Fruit fly (Drosophila melanogaster) whole organism, wandering third instar larva: ENCODE results near the gene VhaM9.7-d.

Experiments
- Abd-B ChIP-seq: fragments of >200 bp; optimal IDR thresholded peaks from 2 replicates; lab custom pipeline; 2017; ENCODE audit warnings: missing biosample characterization, missing genetic modification characterization
- CG32264 ChIP-seq: fragments of 200-800 bp; sonication (Bioruptor generic); optimal IDR thresholded peaks from 2 replicates; lab custom pipeline; 2016; ENCODE audit warnings: missing biosample characterization, missing genetic modification characterization
- CG9705 ChIP-seq: fragments of 200-800 bp; sonication (Bioruptor generic); optimal IDR thresholded peaks from 2 replicates; lab custom pipeline; 2018; ENCODE audit warnings: missing biosample characterization, mild to moderate bottlenecking, missing genetic modification characterization
- Dfd ChIP-seq: fragments of >200 bp; optimal IDR thresholded peaks from 2 replicates; lab custom pipeline; 2017; ENCODE audit warnings: missing biosample characterization, missing genetic modification characterization
- Dif ChIP-seq: fragments of 200-275, 200-300 bp; sonication (Bioruptor generic); optimal IDR thresholded peaks from 2 replicates; lab custom pipeline; 2018; ENCODE audit warnings: missing biosample characterization, missing genetic modification characterization; ENCODE audit not compliant: partially characterized antibody
- GATAd ChIP-seq: sonication (Bioruptor generic); optimal IDR thresholded peaks from 2 replicates; lab custom pipeline; 2016; ENCODE audit warnings: missing biosample characterization, missing genetic modification characterization
- HLH106 ChIP-seq: fragments of 200-800 bp; optimal IDR thresholded peaks from 3 replicates; lab custom pipeline; 2019; ENCODE audit warnings: missing biosample characterization, mild to moderate bottlenecking, missing genetic modification characterization, moderate library complexity
- Hnf4 ChIP-seq: fragments of 200-800 bp; sonication (Bioruptor generic); optimal IDR thresholded peaks from 2 replicates; lab custom pipeline; 2016; ENCODE audit warnings: missing biosample characterization, mild to moderate bottlenecking, missing genetic modification characterization
- Hr78 ChIP-seq: fragments of >200 bp; optimal IDR thresholded peaks from 2 replicates; lab custom pipeline; 2017; ENCODE audit warnings: missing biosample characterization, missing genetic modification characterization
- Hr83 ChIP-seq: fragments of 200-300 bp; sonication (Bioruptor generic); optimal IDR thresholded peaks from 2 replicates; lab custom pipeline; 2016; ENCODE audit warnings: missing biosample characterization, mild to moderate bottlenecking, missing genetic modification characterization, moderate library complexity; ENCODE audit not compliant: poor library complexity, severe bottlenecking
- Jra ChIP-seq: sonication (Bioruptor generic); optimal IDR thresholded peaks from 2 replicates; lab custom pipeline; 2016; ENCODE audit warnings: missing biosample characterization, missing genetic modification characterization
- Mio ChIP-seq: sonication (Bioruptor generic); optimal IDR thresholded peaks from 2 replicates; lab custom pipeline; 2016; ENCODE audit warnings: missing biosample characterization, missing genetic modification characterization
- Myc ChIP-seq: fragments of >200 bp; optimal IDR thresholded peaks from 2 replicates; lab custom pipeline; 2017
- N ChIP-seq: fragments of >200 bp; optimal IDR thresholded peaks from 2 replicates; lab custom pipeline; 2018; ENCODE audit warnings: missing biosample characterization, missing external identifiers, missing genetic modification characterization
- OdsH ChIP-seq: fragments of 200-800 bp; sonication (Bioruptor generic); optimal IDR thresholded peaks from 2 replicates; lab custom pipeline; 2016; ENCODE audit warnings: missing biosample characterization, mild to moderate bottlenecking, missing genetic modification characterization
- Rel ChIP-seq, 2 experiments: fragments of 200-800 bp; sonication (Bioruptor generic) in 1 of 2; optimal IDR thresholded peaks; 2 replicates in 1 of 2; 3 replicates in 1 of 2; lab custom pipeline; 2016 to 2019; ENCODE audit warnings: mild to moderate bottlenecking in 2 of 2, missing biosample characterization in 2 of 2, missing genetic modification characterization in 2 of 2, moderate library complexity in 1 of 2
- Sp1 ChIP-seq: fragments of 200-800 bp; sonication (Bioruptor generic); optimal IDR thresholded peaks from 3 replicates; lab custom pipeline; 2019; ENCODE audit warnings: missing biosample characterization, mild to moderate bottlenecking, missing genetic modification characterization, moderate library complexity
- Vsx2 ChIP-seq: fragments of 200-300, 225-300 bp; sonication (Bioruptor generic); optimal IDR thresholded peaks from 2 replicates; lab custom pipeline; 2018; ENCODE audit warnings: missing biosample characterization, missing genetic modification characterization; ENCODE audit not compliant: partially characterized antibody
- br ChIP-seq: fragments of 200-800 bp; sonication (Bioruptor generic); optimal IDR thresholded peaks from 2 replicates; lab custom pipeline; 2016; ENCODE audit warnings: missing biosample characterization, missing genetic modification characterization
- brk ChIP-seq: fragments of 200-800 bp; sonication (Bioruptor generic); optimal IDR thresholded peaks from 2 replicates; lab custom pipeline; 2016; ENCODE audit warnings: missing biosample characterization, mild to moderate bottlenecking, missing genetic modification characterization
- dl ChIP-seq, 2 experiments: fragments of 175-275, 200-275 bp in 1 of 2; fragments of 200-275 bp in 1 of 2; sonication (Bioruptor generic); optimal IDR thresholded peaks; lab custom pipeline; 2018; ENCODE audit warnings: mild to moderate bottlenecking in 2 of 2, missing biosample characterization in 2 of 2, missing genetic modification characterization in 2 of 2, moderate library complexity in 2 of 2; ENCODE audit not compliant: partially characterized antibody in 2 of 2, insufficient read depth in 1 of 2
- dmrt93B ChIP-seq: fragments of 200-800 bp; sonication (Bioruptor generic); optimal IDR thresholded peaks from 2 replicates; lab custom pipeline; 2018; ENCODE audit warnings: missing biosample characterization, mild to moderate bottlenecking, missing genetic modification characterization
- dsf ChIP-seq: sonication (Bioruptor generic); optimal IDR thresholded peaks from 2 replicates; lab custom pipeline; 2016; ENCODE audit warnings: missing biosample characterization, missing genetic modification characterization, borderline replicate concordance
- foxo ChIP-seq, 2 experiments: fragments of 200-800 bp; sonication (Bioruptor generic); optimal IDR thresholded peaks; 2 replicates in 1 of 2; 3 replicates in 1 of 2; lab custom pipeline; 2016 to 2017; ENCODE audit warnings: missing biosample characterization in 2 of 2, missing genetic modification characterization in 2 of 2
- fru ChIP-seq: fragments of 200-800 bp; sonication (Bioruptor generic); optimal IDR thresholded peaks from 3 replicates; lab custom pipeline; 2016; ENCODE audit warnings: missing biosample characterization, mild to moderate bottlenecking, missing genetic modification characterization
- h ChIP-seq: fragments of 200-800 bp; sonication (Bioruptor generic); optimal IDR thresholded peaks from 3 replicates; lab custom pipeline; 2016; ENCODE audit warnings: missing biosample characterization, mild to moderate bottlenecking, missing genetic modification characterization
- jim ChIP-seq: fragments of 175-275, 200-325 bp; sonication (Bioruptor generic); optimal IDR thresholded peaks from 2 replicates; lab custom pipeline; 2016; ENCODE audit warnings: missing biosample characterization, mild to moderate bottlenecking, missing genetic modification characterization
- lola ChIP-seq: fragments of >200 bp; optimal IDR thresholded peaks from 2 replicates; lab custom pipeline; 2017; ENCODE audit warnings: missing biosample characterization, missing genetic modification characterization
- pan ChIP-seq: fragments of >200 bp; optimal IDR thresholded peaks from 2 replicates; lab custom pipeline; 2017
- psq ChIP-seq: fragments of 200-800 bp; sonication (Bioruptor generic); optimal IDR thresholded peaks from 3 replicates; lab custom pipeline; 2017; ENCODE audit warnings: missing biosample characterization, mild to moderate bottlenecking, missing genetic modification characterization, moderate library complexity
- rgr ChIP-seq: fragments of 200-800 bp; sonication (Bioruptor generic); optimal IDR thresholded peaks from 3 replicates; lab custom pipeline; 2016; ENCODE audit warnings: missing biosample characterization, mild to moderate bottlenecking, missing genetic modification characterization
- sage ChIP-seq: fragments of 200-800 bp; sonication (Bioruptor generic); optimal IDR thresholded peaks from 2 replicates; lab custom pipeline; 2016; ENCODE audit warnings: missing biosample characterization, mild to moderate bottlenecking, missing genetic modification characterization
- sv ChIP-seq: fragments of 200-800 bp; sonication (Bioruptor generic); optimal IDR thresholded peaks from 3 replicates; lab custom pipeline; 2016; ENCODE audit warnings: missing biosample characterization, missing genetic modification characterization
- usp ChIP-seq: fragments of >200 bp; optimal IDR thresholded peaks from 2 replicates; lab custom pipeline; 2017; ENCODE audit warnings: missing biosample characterization, missing genetic modification characterization
- woc ChIP-seq: sonication (Bioruptor generic); optimal IDR thresholded peaks from 2 replicates; lab custom pipeline; 2016; ENCODE audit warnings: missing biosample characterization, mild to moderate bottlenecking, missing genetic modification characterization

VhaM9.7-d gene

DNA sequence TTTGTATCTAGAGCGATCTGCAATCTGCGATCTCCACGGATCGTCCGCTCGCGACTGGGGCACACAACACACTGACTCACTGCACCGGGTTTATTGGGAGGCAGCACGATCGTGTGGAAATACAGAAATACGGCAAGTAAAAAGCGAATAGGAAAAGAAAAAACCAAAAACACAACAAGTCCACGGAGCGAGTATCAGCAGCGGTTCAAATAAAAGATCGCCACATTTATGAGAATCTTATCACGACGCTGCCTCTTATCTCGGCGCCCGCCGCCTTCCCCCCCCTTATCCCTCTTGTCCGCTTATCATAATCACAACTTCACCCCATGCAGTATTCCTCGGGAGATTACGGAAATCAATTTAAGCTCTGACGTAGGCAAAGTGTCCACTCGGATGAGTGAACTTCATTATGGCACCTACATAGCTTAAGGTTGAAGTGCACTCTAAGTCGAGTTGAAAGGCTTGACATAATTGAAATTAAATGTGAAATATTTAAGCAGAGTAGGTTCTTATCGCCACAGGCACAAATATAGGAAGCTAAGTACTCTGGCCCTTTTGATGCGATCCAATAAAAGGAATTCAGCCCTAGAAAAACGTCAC lies 7.2 kb downstream of the VhaM9.7-d start, which contains the start of gene AhcyL2 (continued):
- TF ChIP-seq Rel (GFP tag; optimal IDR thresholded peaks at IDR 0.05; lab: Kevin White, UChicago) (no peak), Rel (tag; optimal IDR thresholded peaks at IDR 0.05; lab: Kevin White, UChicago) (peak; percentile 84), OdsH (GFP tag; lab: Kevin White, UChicago) (no peak), dl (GFP tag; optimal IDR thresholded peaks at IDR 0.05; lab: Kevin White, UChicago; ENCODE audit: insufficient read depth in 1 of 2, partially characterized antibody in 2 of 2) (peak in 1 of 2 experiments; percentile 45), dsf (GFP tag; lab: Kevin White, UChicago) (no peak), Abd-B (GFP tag; lab: Kevin White, UChicago) (no peak), usp (GFP tag; lab: Kevin White, UChicago) (no peak), br (GFP tag; lab: Kevin White, UChicago) (peak; percentile 11), dmrt93B (GFP tag; lab: Kevin White, UChicago) (no peak), brk (peak; percentile 79), lola (GFP tag; lab: Kevin White, UChicago) (no peak), woc (GFP tag; lab: Kevin White, UChicago) (no peak), h (GFP tag; lab: Kevin White, UChicago) (peak; percentile 82)

dm6 chr3R:16983001-16983400 lies 8.0 kb downstream of the VhaM9.7-d start:
- no peak for TF ChIP-seq pan (lab: Kevin White, UChicago)
- no peak for TF ChIP-seq dmrt93B (GFP tag; lab: Kevin White, UChicago)
- TF ChIP-seq Jra (GFP tag; lab: Kevin White, UChicago) = no peak
- no peak for TF ChIP-seq Hr83
- no peak for TF ChIP-seq woc (GFP tag; lab: Kevin White, UChicago)
- TF ChIP-seq brk = no peak
- no peak for TF ChIP-seq Vsx2
- no peak for TF ChIP-seq Rel (GFP tag; optimal IDR thresholded peaks at IDR 0.05; lab: Kevin White, UChicago)
- TF ChIP-seq Rel (tag; optimal IDR thresholded peaks at IDR 0.05; lab: Kevin White, UChicago) = no peak
- no peak for TF ChIP-seq GATAd (GFP tag; lab: Kevin White, UChicago)
- no peak for TF ChIP-seq jim (GFP tag; lab: Kevin White, UChicago)
- TF ChIP-seq Sp1 (GFP tag; lab: Kevin White, UChicago) = no peak
- TF ChIP-seq CG9705 (GFP tag; lab: Kevin White, UChicago) = no peak
- TF ChIP-seq Hnf4 = no peak
- no peak for TF ChIP-seq dsf (GFP tag; lab: Kevin White, UChicago)
- TF ChIP-seq sage (GFP tag; lab: Kevin White, UChicago) = no peak
- no peak for TF ChIP-seq N
- no peak for TF ChIP-seq foxo (GFP tag; optimal IDR thresholded peaks at IDR 0.05; lab: Kevin White, UChicago)
- TF ChIP-seq Abd-B (GFP tag; lab: Kevin White, UChicago) = no peak
- no peak for TF ChIP-seq Hr78 (GFP tag; lab: Kevin White, UChicago)
- no peak for TF ChIP-seq lola (GFP tag; lab: Kevin White, UChicago)
- TF ChIP-seq, all 38 proteins: peak for 0

- TF ChIP-seq rgr (GFP tag; lab: Kevin White, UChicago) (no peak), brk (no peak), fru (GFP tag; lab: Kevin White, UChicago) (no peak), dsf (GFP tag; lab: Kevin White, UChicago) (no peak), Rel (GFP tag; optimal IDR thresholded peaks at IDR 0.05; lab: Kevin White, UChicago) (no peak), Rel (tag; optimal IDR thresholded peaks at IDR 0.05; lab: Kevin White, UChicago) (no peak), Abd-B (GFP tag; lab: Kevin White, UChicago) (no peak), Vsx2 (no peak), sv (GFP tag; lab: Kevin White, UChicago) (no peak), OdsH (GFP tag; lab: Kevin White, UChicago) (no peak), Mio (no peak), psq (no peak), foxo (GFP tag; optimal IDR thresholded peaks at IDR 0.05; lab: Kevin White, UChicago) (no peak), sage (GFP tag; lab: Kevin White, UChicago) (no peak), br (GFP tag; lab: Kevin White, UChicago) (no peak), GATAd (GFP tag; lab: Kevin White, UChicago) (no peak), dl (GFP tag; optimal IDR thresholded peaks at IDR 0.05; lab: Kevin White, UChicago; ENCODE audit: insufficient read depth in 1 of 2, partially characterized antibody in 2 of 2) (no peak), woc (GFP tag; lab: Kevin White, UChicago) (no peak), Jra (GFP tag; lab: Kevin White, UChicago) (no peak)
Measured at dm6 chr3R:16984221-16984620, 9.2 kb downstream of the VhaM9.7-d start.

DNA sequence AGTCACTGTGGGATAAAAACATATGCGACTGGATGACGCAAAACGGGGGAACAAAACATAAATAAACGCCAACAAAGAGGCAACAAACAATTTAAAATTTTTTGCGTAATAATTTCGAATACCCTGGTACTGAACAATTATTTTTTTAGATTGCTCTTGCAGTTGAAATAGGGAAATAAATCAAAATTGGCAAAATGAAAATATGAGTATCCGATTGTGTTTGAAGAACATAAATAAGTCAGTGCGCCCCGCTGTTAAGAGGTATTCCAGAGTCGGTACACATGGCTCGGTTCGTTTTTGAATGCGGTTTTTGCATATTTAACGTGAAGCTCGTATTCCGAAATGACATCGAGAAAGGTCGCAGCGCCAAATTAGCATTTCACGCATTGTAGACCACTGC lies 10.5 kb downstream of the VhaM9.7-d start:
- TF ChIP-seq Dif (GFP tag; lab: Kevin White, UChicago) = no peak
- no peak for TF ChIP-seq Myc (lab: Kevin White, UChicago)
- TF ChIP-seq Mio = no peak
- no peak for TF ChIP-seq Hr83
- no peak for TF ChIP-seq sv (GFP tag; lab: Kevin White, UChicago)
- TF ChIP-seq jim (GFP tag; lab: Kevin White, UChicago) = no peak
- TF ChIP-seq sage (GFP tag; lab: Kevin White, UChicago) = no peak
- TF ChIP-seq rgr (GFP tag; lab: Kevin White, UChicago) = peak; percentile 39
- peak; percentile 62 for TF ChIP-seq HLH106 (tag; lab: Kevin White, UChicago)
- TF ChIP-seq brk = no peak
- TF ChIP-seq Jra (GFP tag; lab: Kevin White, UChicago) = no peak
- peak; percentile 4 for TF ChIP-seq Hnf4
- peak; percentile 46 for TF ChIP-seq dmrt93B (GFP tag; lab: Kevin White, UChicago)
- TF ChIP-seq CG32264 (GFP tag; lab: Kevin White, UChicago) = no peak
- no peak for TF ChIP-seq N
- no peak for TF ChIP-seq dl (GFP tag; optimal IDR thresholded peaks at IDR 0.05; lab: Kevin White, UChicago; ENCODE audit: insufficient read depth in 1 of 2, partially characterized antibody in 2 of 2)
- TF ChIP-seq pan (lab: Kevin White, UChicago) = peak; percentile 21
- TF ChIP-seq Rel (GFP tag; optimal IDR thresholded peaks at IDR 0.05; lab: Kevin White, UChicago) = no peak
- no peak for TF ChIP-seq Rel (tag; optimal IDR thresholded peaks at IDR 0.05; lab: Kevin White, UChicago)
- peak; percentile 32 for TF ChIP-seq OdsH (GFP tag; lab: Kevin White, UChicago)
- TF ChIP-seq h (GFP tag; lab: Kevin White, UChicago) = peak; percentile 35
- peak; percentile 1 for TF ChIP-seq woc (GFP tag; lab: Kevin White, UChicago)
- TF ChIP-seq Dfd = no peak
- TF ChIP-seq Sp1 (GFP tag; lab: Kevin White, UChicago) = peak; percentile 11
- no peak for TF ChIP-seq Abd-B (GFP tag; lab: Kevin White, UChicago)
- TF ChIP-seq lola (GFP tag; lab: Kevin White, UChicago) = no peak
- peak; percentile 39 for TF ChIP-seq psq
